Worm (Caenorhabditis elegans) whole organism, late embryonic: Measurements from ENCODE around the gene mcm-5.
A peak's percentile ranks its signal among the peaks of the same experiment; 100 is the strongest.

ENCODE experiments used
- C38D4.7 ChIP-seq: fragments of 200-800 bp; sonication (Bioruptor generic); optimal IDR thresholded peaks from 2 replicates; lab custom pipeline; 2018; ENCODE audit warnings: mild to moderate bottlenecking, missing genetic modification characterization, moderate library complexity, missing compliant biosample characterization
- F13H6.1 ChIP-seq: sonication (generic microtip); optimal IDR thresholded peaks from 2 replicates; lab custom pipeline; 2016; ENCODE audit warnings: missing genetic modification characterization, missing compliant biosample characterization
- K09A11.1 ChIP-seq: sonication (generic microtip); optimal IDR thresholded peaks from 2 replicates; lab custom pipeline; 2017; ENCODE audit warnings: antibody characterized with exemption, mild to moderate bottlenecking, missing genetic modification characterization, missing compliant biosample characterization; ENCODE audit not compliant: insufficient read depth
- ahr-1 ChIP-seq: sonication (generic microtip); optimal IDR thresholded peaks from 2 replicates; lab custom pipeline; 2016; ENCODE audit warnings: missing genetic modification characterization, missing compliant biosample characterization
- ceh-18 ChIP-seq: sonication (generic microtip); optimal IDR thresholded peaks from 2 replicates; lab custom pipeline; 2016; ENCODE audit warnings: missing genetic modification characterization, missing compliant biosample characterization
- ceh-19 ChIP-seq: fragments of 200-800 bp; sonication (Bioruptor generic); optimal IDR thresholded peaks from 2 replicates; lab custom pipeline; 2018; ENCODE audit warnings: mild to moderate bottlenecking, missing genetic modification characterization, missing compliant biosample characterization
- ceh-2 ChIP-seq: sonication (generic microtip); optimal IDR thresholded peaks from 2 replicates; lab custom pipeline; 2016; ENCODE audit warnings: missing genotype, missing genetic modification characterization, missing compliant biosample characterization
- ceh-34 ChIP-seq: sonication (generic microtip); optimal IDR thresholded peaks from 2 replicates; lab custom pipeline; 2016; ENCODE audit warnings: mild to moderate bottlenecking, missing genetic modification characterization, missing compliant biosample characterization
- che-1 ChIP-seq: sonication (generic microtip); optimal IDR thresholded peaks from 2 replicates; lab custom pipeline; 2016; ENCODE audit warnings: mild to moderate bottlenecking, missing genetic modification characterization, missing compliant biosample characterization
- elt-2 ChIP-seq: sonication (generic microtip); optimal IDR thresholded peaks from 2 replicates; lab custom pipeline; 2016; ENCODE audit warnings: missing genetic modification reagents, missing genetic modification characterization, missing compliant biosample characterization
- elt-4 ChIP-seq: sonication (generic microtip); optimal IDR thresholded peaks from 2 replicates; lab custom pipeline; 2016; ENCODE audit warnings: missing genetic modification characterization, missing compliant biosample characterization
- ets-4 ChIP-seq: sonication (generic microtip); optimal IDR thresholded peaks from 2 replicates; lab custom pipeline; 2016; ENCODE audit warnings: missing genetic modification characterization, missing compliant biosample characterization
- fax-1 ChIP-seq: sonication (generic microtip); optimal IDR thresholded peaks from 2 replicates; lab custom pipeline; 2016; ENCODE audit warnings: missing genotype, missing genetic modification characterization, missing compliant biosample characterization
- fkh-10 ChIP-seq: fragments of 150-350 bp; optimal IDR thresholded peaks from 2 replicates; lab custom pipeline; 2014; ENCODE audit warnings: missing biosample characterization, missing genetic modification reagents, missing genetic modification characterization
- hlh-13 ChIP-seq: fragments of 200-800 bp; sonication (Bioruptor generic); optimal IDR thresholded peaks from 2 replicates; lab custom pipeline; 2018; ENCODE audit warnings: mild to moderate bottlenecking, missing genetic modification characterization, missing compliant biosample characterization
- hlh-30 ChIP-seq: sonication (generic microtip); optimal IDR thresholded peaks from 2 replicates; lab custom pipeline; 2017; ENCODE audit warnings: antibody characterized with exemption, missing genetic modification characterization, missing compliant biosample characterization; ENCODE audit not compliant: insufficient read depth
- pax-1 ChIP-seq: fragments of 150-350 bp; optimal IDR thresholded peaks from 2 replicates; lab custom pipeline; 2014; ENCODE audit warnings: missing biosample characterization, missing genetic modification characterization
- pqm-1 ChIP-seq: sonication (generic microtip); optimal IDR thresholded peaks from 2 replicates; lab custom pipeline; 2016; ENCODE audit warnings: missing genetic modification characterization, missing compliant biosample characterization
- pros-1 ChIP-seq: fragments of 150-350 bp; optimal IDR thresholded peaks from 2 replicates; lab custom pipeline; 2014; ENCODE audit warnings: missing biosample characterization, missing genetic modification reagents, missing genetic modification characterization
- ttx-3 ChIP-seq: sonication (generic microtip); optimal IDR thresholded peaks from 2 replicates; lab custom pipeline; 2016; ENCODE audit warnings: missing genetic modification reagents, missing genetic modification characterization, missing compliant biosample characterization
- unc-42 ChIP-seq: sonication (generic microtip); optimal IDR thresholded peaks from 2 replicates; lab custom pipeline; 2016; ENCODE audit warnings: missing genotype, missing genetic modification characterization, missing compliant biosample characterization
- unc-55 ChIP-seq: sonication (generic microtip); optimal IDR thresholded peaks from 2 replicates; lab custom pipeline; 2017; ENCODE audit warnings: missing biosample characterization, missing genetic modification reagents, missing genetic modification characterization
- zip-5 ChIP-seq: sonication (generic microtip); optimal IDR thresholded peaks from 2 replicates; lab custom pipeline; 2016; ENCODE audit warnings: missing genetic modification characterization, missing compliant biosample characterization

mcm-5 gene

DNA sequence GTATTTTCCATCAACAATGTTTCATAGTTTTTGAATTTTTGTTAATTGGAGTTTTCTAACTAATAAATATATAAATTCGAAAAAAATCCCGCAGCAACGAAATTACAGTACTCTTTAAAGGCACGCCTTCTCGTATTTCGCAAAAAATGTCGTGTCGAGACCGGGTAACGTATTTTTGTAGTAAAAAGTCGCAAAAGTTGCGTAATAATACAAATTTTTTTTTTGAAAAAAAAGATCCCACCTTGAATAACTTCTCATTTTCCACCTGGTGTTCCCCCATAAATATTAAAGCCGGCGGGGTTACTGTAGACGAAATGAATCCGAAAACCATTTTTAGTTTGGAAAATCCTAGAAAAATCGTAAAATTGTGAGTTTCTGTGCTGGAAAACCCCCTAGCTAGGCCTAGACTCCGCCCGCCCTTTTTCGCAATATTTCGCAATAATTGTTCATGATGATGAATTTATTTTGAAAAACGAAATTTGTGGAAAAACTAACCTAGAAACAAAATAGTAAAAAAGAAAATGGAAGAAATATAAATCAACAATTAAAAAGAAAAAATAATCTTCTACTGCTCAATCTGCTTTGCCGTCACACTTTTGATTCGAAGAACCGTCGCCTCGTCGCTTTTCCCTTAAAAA is 48.7 kb downstream of the mcm-5 start, which contains the start of gene F43C1.7:
Gene F43C1.7 (minus strand): TSS at position 351 of the 638 bp plus-strand sequence.
- no peak for TF ChIP-seq fax-1 (tag; lab: Kevin White, UChicago)
- no peak for TF ChIP-seq elt-4
- TF ChIP-seq ceh-19 (GFP tag; lab: Kevin White, UChicago) = no peak
- TF ChIP-seq hlh-30 (tag; lab: Kevin White, UChicago) = no peak
- TF ChIP-seq F13H6.1 (tag; lab: Kevin White, UChicago) = no peak
- no peak for TF ChIP-seq che-1 (tag; lab: Kevin White, UChicago)
- TF ChIP-seq zip-5 (tag; lab: Kevin White, UChicago) = no peak
- TF ChIP-seq ets-4 (tag; lab: Kevin White, UChicago) = no peak
- TF ChIP-seq ceh-34 (tag; lab: Kevin White, UChicago) = no peak
- no peak for TF ChIP-seq pros-1 (tag; lab: Kevin White, UChicago)
- no peak for TF ChIP-seq ceh-18 (tag; lab: Kevin White, UChicago)
- TF ChIP-seq hlh-13 = no peak
- no peak for TF ChIP-seq ceh-2 (tag; lab: Kevin White, UChicago)
- no peak for TF ChIP-seq pax-1 (tag; lab: Kevin White, UChicago)
- TF ChIP-seq C38D4.7 (GFP tag; lab: Kevin White, UChicago) = no peak
- TF ChIP-seq ttx-3 (tag; lab: Kevin White, UChicago) = no peak
- no peak for TF ChIP-seq pqm-1 (tag; lab: Kevin White, UChicago)

DNA sequence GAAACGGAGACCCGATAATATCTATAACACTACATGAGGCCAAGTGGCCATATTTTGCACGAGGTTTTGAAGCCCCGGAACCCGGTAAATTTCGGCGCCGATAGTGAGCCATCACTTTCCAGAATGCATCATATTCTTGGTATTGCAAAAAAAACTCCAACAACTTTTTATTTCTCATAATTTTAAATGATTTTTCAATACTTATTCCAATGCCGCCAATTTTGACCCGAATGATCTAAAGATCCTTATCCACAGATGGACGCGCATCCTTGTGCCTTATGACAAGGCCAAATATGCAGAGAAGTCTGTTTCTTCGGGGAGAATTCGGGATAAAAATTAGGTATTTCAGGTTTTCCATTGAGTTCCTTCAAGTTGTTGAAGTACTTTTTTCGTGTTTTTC is 49.9 kb downstream of the mcm-5 start:
- TF ChIP-seq fkh-10 (no peak), unc-55 (GFP tag; lab: Kevin White, UChicago) (no peak), unc-42 (no peak), ceh-2 (tag; lab: Kevin White, UChicago) (no peak), K09A11.1 (tag; lab: Kevin White, UChicago) (no peak)

DNA sequence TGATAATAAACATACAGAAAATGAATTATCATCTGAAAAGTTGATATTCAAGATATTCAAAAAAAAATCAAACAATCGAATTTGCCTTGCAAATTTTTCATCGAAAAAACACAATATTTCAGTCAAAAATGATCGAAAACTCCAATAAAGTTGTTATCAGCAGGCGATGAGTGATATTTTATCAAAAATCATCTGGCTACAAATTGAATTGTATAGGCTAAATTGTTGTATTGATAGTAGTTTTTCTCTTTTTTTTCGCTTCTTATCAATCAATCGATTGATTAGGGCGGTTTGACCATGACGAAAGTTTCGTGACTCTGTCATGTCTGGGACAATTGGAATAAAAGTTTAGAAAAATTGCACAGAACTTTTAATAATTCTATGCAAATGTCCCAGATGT is 50.9 kb downstream of the mcm-5 start:
- TF ChIP-seq elt-2 (peak; percentile 77), ets-4 (tag; lab: Kevin White, UChicago) (no peak), ahr-1 (no peak)
